Worm (Caenorhabditis elegans): Measurements from ENCODE around the gene msp-3.

- TF ChIP-seq mdl-1 (tag; optimal IDR thresholded peaks at IDR 0.05) (no peak), ztf-11 (tag; optimal IDR thresholded peaks at IDR 0.05) (no peak), nhr-6 (tag; optimal IDR thresholded peaks at IDR 0.05) (no peak), unc-62 (GFP tag; optimal IDR thresholded peaks at IDR 0.05) (no peak), fos-1 (tag; optimal IDR thresholded peaks at IDR 0.05) (no peak), nhr-129 (tag; optimal IDR thresholded peaks at IDR 0.05) (no peak), ama-1 (optimal IDR thresholded peaks at IDR 0.05) (no peak), nhr-12 (tag; optimal IDR thresholded peaks at IDR 0.05) (no peak), blmp-1 (tag; optimal IDR thresholded peaks at IDR 0.05; ENCODE audit: insufficient read depth) (no peak), sma-9 (GFP tag; optimal IDR thresholded peaks at IDR 0.05) (no peak), sma-9 (tag; optimal IDR thresholded peaks at IDR 0.05) (no peak)
These were observed 26.2 kb downstream of the msp-3 start for ce11 chrII:4759835-4760234.
